Worm (Caenorhabditis elegans): ENCODE results near the gene swsn-7.

Gene swsn-7

DNA sequence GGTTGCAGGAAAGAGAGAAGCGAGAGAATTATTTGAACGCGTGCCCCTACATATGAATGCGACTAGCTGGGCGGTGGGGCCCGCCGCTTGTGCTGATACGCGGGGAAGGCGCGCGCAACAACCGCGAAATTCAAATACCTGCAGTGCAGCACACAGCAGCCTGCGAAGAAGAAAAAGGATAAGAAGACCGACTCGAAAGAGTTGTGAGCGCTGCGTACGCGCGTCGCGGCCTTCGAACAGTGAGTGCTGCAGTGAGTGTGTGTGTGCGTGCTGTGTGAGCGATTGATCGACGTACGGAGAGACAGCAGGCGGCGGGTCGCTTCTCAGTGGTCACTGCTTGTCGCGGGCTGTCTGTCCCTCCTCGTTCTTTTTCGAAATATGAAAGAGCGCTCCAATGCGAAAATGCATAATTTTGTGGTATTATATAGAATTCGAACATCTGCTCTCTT lies 707 bp upstream of the swsn-7 start (continued):
- TF ChIP-seq hrde-1 (tag; optimal IDR thresholded peaks at IDR 0.05; ENCODE audit: borderline replicate concordance) = no peak
- TF ChIP-seq lin-35 (GFP tag; optimal IDR thresholded peaks at IDR 0.05) = peak in 1 of 3 experiments; percentile 89
- TF ChIP-seq unc-130 (GFP tag; optimal IDR thresholded peaks at IDR 0.05) = peak; percentile 21
- TF ChIP-seq atf-7 (tag; optimal IDR thresholded peaks at IDR 0.05) = peak; percentile 83
- TF ChIP-seq madf-6 (GFP tag; IDR thresholded peaks at IDR 0.05) = peak; percentile 38; the same call in 1 of the 2 replicates
- no peak for TF ChIP-seq egl-44 (GFP tag; IDR thresholded peaks at IDR 0.05)
- TF ChIP-seq D2030.7 (GFP tag; IDR thresholded peaks at IDR 0.05) = no peak
- TF ChIP-seq zim-3 (tag; optimal IDR thresholded peaks at IDR 0.05) = peak; percentile 47
- TF ChIP-seq ets-4 (GFP tag; optimal IDR thresholded peaks at IDR 0.05) = peak; percentile 15
- TF ChIP-seq F10E7.11 (tag; optimal IDR thresholded peaks at IDR 0.05) = peak; percentile 23
- peak; percentile 76 for TF ChIP-seq gei-17 (GFP tag; optimal IDR thresholded peaks at IDR 0.05)
- no peak for TF ChIP-seq ceh-79 (tag; optimal IDR thresholded peaks at IDR 0.05)
- peak; percentile 76 to 84 for TF ChIP-seq let-607 (tag; optimal IDR thresholded peaks at IDR 0.05)
- peak; percentile 74 for TF ChIP-seq C06A6.2 (GFP tag; conservative IDR thresholded peaks at IDR 0.05)
- TF ChIP-seq sptf-2 (GFP tag; optimal IDR thresholded peaks at IDR 0.05) = peak; percentile 18
- TF ChIP-seq nhr-90 (tag; optimal IDR thresholded peaks at IDR 0.05) = peak; percentile 72
- TF ChIP-seq F52B5.7 (tag; optimal IDR thresholded peaks at IDR 0.05) = peak; percentile 81
- TF ChIP-seq F39B2.1 (GFP tag; IDR thresholded peaks at IDR 0.05) = no peak
- peak; percentile 91 for TF ChIP-seq chd-7 (tag; optimal IDR thresholded peaks at IDR 0.05)
- no peak for TF ChIP-seq nfya-1 (tag; optimal IDR thresholded peaks at IDR 0.05; ENCODE audit: borderline replicate concordance, insufficient read depth)
- peak; percentile 60 for TF ChIP-seq ceh-91 (GFP tag; IDR thresholded peaks at IDR 0.05)
- no peak for TF ChIP-seq C17E4.6 (GFP tag; IDR thresholded peaks at IDR 0.05)
- no peak for TF ChIP-seq bed-1 (GFP tag; IDR thresholded peaks at IDR 0.05)
- TF ChIP-seq F55B11.4 (tag; optimal IDR thresholded peaks at IDR 0.05; ENCODE audit: borderline replicate concordance, insufficient read depth) = no peak
- no peak for TF ChIP-seq lsy-27 (tag; optimal IDR thresholded peaks at IDR 0.05; ENCODE audit: borderline replicate concordance, insufficient read depth)
- no peak for TF ChIP-seq rec-8 (tag; optimal IDR thresholded peaks at IDR 0.05)
- peak; percentile 22 for TF ChIP-seq lsl-1 (GFP tag; optimal IDR thresholded peaks at IDR 0.05)
- TF ChIP-seq F49E8.2 (tag; optimal IDR thresholded peaks at IDR 0.05; ENCODE audit: insufficient read depth) = no peak
- no peak for TF ChIP-seq sdz-38 (tag; optimal IDR thresholded peaks at IDR 0.05)
- TF ChIP-seq aptf-3 (GFP tag; IDR thresholded peaks at IDR 0.05) = no peak
- peak; percentile 18 for TF ChIP-seq T26A5.8 (tag; optimal IDR thresholded peaks at IDR 0.05)
- peak; percentile 17 for TF ChIP-seq snpc-3.4 (tag; optimal IDR thresholded peaks at IDR 0.05)
- TF ChIP-seq cebp-1 (GFP tag; IDR thresholded peaks at IDR 0.05) = peak; percentile 78
- peak; percentile 92 for TF ChIP-seq cebp-1 (tag; optimal IDR thresholded peaks at IDR 0.05)
- TF ChIP-seq lin-40 (tag; optimal IDR thresholded peaks at IDR 0.05) = peak; percentile 90
- peak; percentile 68 for TF ChIP-seq unc-62 (GFP tag; optimal IDR thresholded peaks at IDR 0.05)
- no peak for TF ChIP-seq F57A8.1 (GFP tag; optimal IDR thresholded peaks at IDR 0.05)
- peak; percentile 72 for TF ChIP-seq ztf-22 (GFP tag; optimal IDR thresholded peaks at IDR 0.05)
- TF ChIP-seq attf-5 (GFP tag; optimal IDR thresholded peaks at IDR 0.05) = peak; percentile 98
- no peak for TF ChIP-seq mel-28 (tag; optimal IDR thresholded peaks at IDR 0.05; ENCODE audit: borderline replicate concordance)
- TF ChIP-seq ama-1 (optimal IDR thresholded peaks at IDR 0.05) = no peak
- TF ChIP-seq ama-1 (GFP tag; optimal IDR thresholded peaks at IDR 0.05) = peak in 1 of 2 experiments; percentile 18
- TF ChIP-seq lin-54 (GFP tag; optimal IDR thresholded peaks at IDR 0.05) = peak; percentile 78
- TF ChIP-seq mxl-1 (tag; optimal IDR thresholded peaks at IDR 0.05) = no peak
- TF ChIP-seq ceh-40 (GFP tag; IDR thresholded peaks at IDR 0.05) = 0 out of 2 replicates have a peak, but pooled peaks have one; percentile 30
- TF ChIP-seq ztf-26 (tag; optimal IDR thresholded peaks at IDR 0.05) = peak; percentile 93
- TF ChIP-seq dpl-1 (GFP tag; optimal IDR thresholded peaks at IDR 0.05) = no peak
- TF ChIP-seq sea-2 (GFP tag; IDR thresholded peaks at IDR 0.05) = 0 out of 2 replicates have a peak, but pooled peaks have one; percentile 79
